Worm (Caenorhabditis elegans) whole organism, L4 larva: ENCODE data around the gene Y46G5A.14.

ENCODE experiments used
- ZK546.5 ChIP-seq, 2 experiments: sonication (generic microtip); optimal IDR thresholded peaks; 2 replicates each; lab custom pipeline; 2017; ENCODE audit warnings: missing biosample characterization in 2 of 2, missing genetic modification characterization in 2 of 2
- aha-1 ChIP-seq: fragments of 150-350 bp; peaks from one replicate; lab custom pipeline; 2014; ENCODE audit warnings: missing biosample characterization, missing genetic modification characterization
- ama-1 ChIP-seq: fragments of 150-350 bp; optimal IDR thresholded peaks from 2 replicates; lab custom pipeline; 2014; ENCODE audit warnings: inconsistent platforms, mixed read lengths
- ces-1 ChIP-seq: fragments of 150-350 bp; sonication (generic microtip); optimal IDR thresholded peaks from 4 replicates; lab custom pipeline; 2014; ENCODE audit warnings: missing biosample characterization, missing genetic modification reagents, missing genetic modification characterization
- daf-19 ChIP-seq: fragments of 200-800 bp; sonication (Bioruptor generic); conservative IDR thresholded peaks from 2 replicates; pipeline ENCODE4 v1.3.6; 2022; ENCODE audit warnings: missing genetic modification characterization, missing compliant biosample characterization
- hlh-11 ChIP-seq: fragments of 200-800 bp; sonication (Bioruptor generic); optimal IDR thresholded peaks from 2 replicates; lab custom pipeline; 2018; ENCODE audit warnings: mild to moderate bottlenecking, missing genetic modification characterization, missing compliant biosample characterization
- jun-1 ChIP-seq: fragments of 150-350 bp; optimal IDR thresholded peaks from 2 replicates; lab custom pipeline; 2014; ENCODE audit warnings: missing biosample characterization, missing genetic modification reagents, missing genetic modification characterization
- nhr-48 ChIP-seq: sonication (generic microtip); optimal IDR thresholded peaks from 2 replicates; lab custom pipeline; 2016; ENCODE audit warnings: mild to moderate bottlenecking, missing genetic modification characterization, missing compliant biosample characterization
- unc-62 ChIP-seq, 3 experiments: fragments of 150-350 bp in 1 of 3; sonication (generic microtip); optimal IDR thresholded peaks in 2 of 3; peaks in 1 of 3; 1 replicate in 1 of 3; 2 replicates in 2 of 3; lab custom pipeline; 2014 to 2017; ENCODE audit warnings: missing biosample characterization in 3 of 3, missing genetic modification characterization in 3 of 3, missing genetic modification reagents in 3 of 3, missing genotype in 1 of 3

DNA sequence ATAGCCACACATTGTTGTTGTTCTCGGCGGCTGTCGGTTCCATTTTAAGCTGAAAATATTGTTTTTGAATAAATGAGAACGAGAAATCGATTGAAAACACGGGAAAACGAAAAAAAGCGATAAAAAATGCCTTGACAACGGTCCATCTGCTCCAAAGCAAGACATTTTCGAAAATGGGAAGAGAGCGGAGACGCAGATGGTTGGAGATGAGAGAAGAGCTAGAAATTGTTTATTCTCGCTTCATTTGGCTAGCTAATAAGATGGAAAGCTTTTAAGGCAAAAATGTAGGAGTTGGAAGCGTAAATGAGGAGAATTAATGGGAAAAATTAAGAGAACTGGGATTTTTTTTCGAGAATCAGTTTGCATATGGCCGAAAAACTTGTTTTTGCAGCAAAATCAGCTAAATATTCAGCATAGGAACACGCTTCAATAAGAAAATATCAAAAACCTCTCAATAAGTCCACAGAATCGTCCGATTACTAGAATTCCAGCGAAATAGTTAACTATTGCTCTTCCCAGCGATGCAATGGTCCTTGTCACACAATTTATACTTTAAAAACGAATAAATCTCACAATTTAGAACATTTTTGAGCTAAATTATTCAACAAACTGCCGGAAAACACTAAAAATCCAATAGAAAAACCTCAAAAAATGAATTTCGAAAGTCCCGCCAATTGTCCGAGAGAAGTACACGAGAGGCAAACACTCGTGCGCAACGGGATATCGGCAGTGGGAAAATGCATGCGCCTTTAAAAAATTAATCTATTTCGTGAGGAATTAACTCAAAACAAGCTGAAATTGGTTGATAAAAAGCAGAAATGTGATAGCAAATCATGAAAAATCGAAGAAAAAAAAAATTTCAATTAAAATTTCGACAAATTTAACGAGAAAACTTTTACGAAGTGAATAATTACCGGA is 36.0 kb upstream of the Y46G5A.14 start, which contains the start of gene pisy-1:
- TF ChIP-seq daf-19 (GFP tag; lab: Robert Waterston, UW) (no peak), ces-1 (no peak), unc-62 (GFP tag; optimal IDR thresholded peaks at IDR 0.05 in 1 of 2; lab: Kevin White, UChicago) (peak in 1 of 2 experiments; percentile 2), unc-62 (tag; optimal IDR thresholded peaks at IDR 0.05; lab: Kevin White, UChicago) (no peak), hlh-11 (tag; lab: Kevin White, UChicago) (no peak), ama-1 (lab: Kevin White, UChicago) (peak; percentile 8), aha-1 (tag; lab: Kevin White, UChicago) (peak; percentile 95), jun-1 (tag; lab: Kevin White, UChicago) (no peak), nhr-48 (no peak), ZK546.5 (tag; optimal IDR thresholded peaks at IDR 0.05; lab: Kevin White, UChicago) (no peak)
